Worm (Caenorhabditis elegans) whole organism, dauer: Measurements from ENCODE around the gene srz-102.

ENCODE experiments used
- unc-62 ChIP-seq: sonication (generic microtip); optimal IDR thresholded peaks from 2 replicates; lab custom pipeline; 2017; ENCODE audit warnings: missing biosample characterization, missing genetic modification reagents, missing genetic modification characterization

The srz-102 gene

DNA sequence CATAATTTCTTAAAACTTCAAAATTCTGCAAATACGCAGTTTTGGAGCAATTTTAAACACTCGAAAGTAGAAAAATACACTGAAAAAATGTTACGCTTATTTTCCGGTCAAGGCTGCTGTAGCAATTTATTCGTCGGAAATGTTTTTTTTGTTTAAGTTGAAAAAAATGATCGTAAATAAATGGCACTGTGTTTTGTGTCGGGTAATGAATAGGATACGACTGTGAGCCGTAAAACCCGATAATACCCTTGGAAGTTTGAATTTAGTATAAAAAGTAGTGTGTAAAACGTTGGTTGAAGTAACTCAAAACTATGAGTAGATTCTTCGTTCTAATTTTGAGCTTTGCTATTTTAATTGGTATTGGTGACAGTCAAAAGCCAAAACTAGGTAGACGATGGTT is 39.6 kb downstream of the srz-102 start, which contains the start of gene T25E12.14:
TSS of gene T25E12.14 (plus strand) at position 301 of the 400 bp plus-strand sequence.
- no peak for TF ChIP-seq unc-62 (GFP tag; lab: Kevin White, UChicago)

DNA sequence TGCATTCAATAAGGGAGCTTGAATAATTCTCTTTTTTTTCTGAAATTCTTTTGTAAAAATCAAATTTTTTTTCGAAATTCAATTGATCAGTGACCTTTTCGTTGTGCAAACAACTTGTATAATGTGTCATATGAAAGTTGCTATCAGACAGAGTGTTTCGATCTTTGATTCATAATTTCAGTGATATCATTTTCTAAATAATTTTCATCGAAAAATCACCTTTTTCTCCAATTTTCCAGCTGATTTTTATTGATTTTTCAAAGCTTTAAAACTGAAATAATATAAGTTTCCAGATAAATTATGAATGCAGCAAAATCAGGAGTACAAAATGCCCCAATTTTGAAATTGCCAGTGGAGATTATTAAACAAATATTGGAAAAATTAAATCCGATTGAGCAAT is 41.1 kb downstream of the srz-102 start, which contains the start of gene fbxa-127:
TSS of gene fbxa-127 (plus strand) at position 301 of the 400 bp plus-strand sequence.
- TF ChIP-seq unc-62 (GFP tag; lab: Kevin White, UChicago), result no peak

DNA sequence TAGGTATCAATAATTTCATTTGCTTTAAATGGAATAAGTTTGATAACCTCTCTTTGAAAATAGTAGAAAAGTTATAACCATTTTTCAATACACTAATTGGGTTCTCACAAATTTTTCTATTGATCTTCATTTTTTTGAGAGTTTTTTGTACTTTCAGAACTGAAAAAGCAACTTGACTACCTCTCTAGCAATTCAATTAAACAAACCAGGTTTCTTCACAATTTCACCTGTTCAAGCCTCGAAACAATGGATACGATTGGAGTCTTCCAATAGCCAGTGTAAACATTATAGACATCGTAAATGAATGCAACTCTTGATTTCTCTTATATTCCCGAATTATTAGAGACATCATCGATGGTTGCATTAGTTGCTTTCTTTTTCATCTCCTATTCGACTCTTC is 42.6 kb downstream of the srz-102 start, which contains the start of gene srz-99:
TSS of gene srz-99 (plus strand) at position 301 of the 400 bp plus-strand sequence.
- no peak for TF ChIP-seq unc-62 (GFP tag; lab: Kevin White, UChicago)

DNA sequence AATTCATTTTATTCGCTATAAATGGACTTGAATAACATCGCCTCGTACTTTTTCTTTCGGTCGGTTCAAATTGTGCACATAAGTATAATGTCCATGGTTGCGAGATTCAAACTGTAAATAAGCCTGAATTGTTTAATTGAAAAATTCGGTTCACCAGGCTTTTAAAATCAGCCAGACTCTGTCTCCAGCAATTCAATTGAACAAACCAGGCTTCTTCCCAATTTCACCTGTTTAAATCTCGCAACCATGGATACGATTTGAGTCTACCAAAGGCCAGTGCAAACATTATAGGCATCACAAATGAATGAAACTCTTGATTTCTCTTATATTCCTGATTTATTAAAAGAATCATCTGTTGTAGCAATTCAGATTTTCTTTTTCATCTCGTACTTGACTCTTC is 44.3 kb downstream of the srz-102 start, which contains the start of gene srz-100:
TSS of gene srz-100 (plus strand) at position 301 of the 400 bp plus-strand sequence.
- TF ChIP-seq unc-62 (GFP tag; lab: Kevin White, UChicago), result no peak

DNA sequence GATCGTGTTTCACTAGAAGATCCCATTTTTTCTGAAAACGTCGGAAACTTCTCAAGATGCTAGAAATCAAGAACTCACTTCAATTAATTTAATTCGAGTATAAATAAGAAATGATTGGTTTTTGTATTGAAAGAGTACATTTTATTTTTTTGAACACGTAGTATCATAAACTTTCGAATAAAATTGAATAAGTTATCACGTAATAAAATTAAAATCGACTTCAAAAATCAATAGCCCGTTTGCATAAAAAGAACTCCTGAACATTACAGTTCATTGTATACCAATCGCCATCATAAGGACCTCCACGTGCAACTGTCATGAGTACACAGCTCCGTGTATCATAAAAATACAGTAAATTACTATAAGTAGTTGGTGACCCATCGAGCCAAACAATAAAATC is 46.4 kb downstream of the srz-102 start, which contains the start of gene T25E12.16:
TSS of gene T25E12.16 (minus strand) at position 101 of the 400 bp plus-strand sequence.
- no peak for TF ChIP-seq unc-62 (GFP tag; lab: Kevin White, UChicago)

DNA sequence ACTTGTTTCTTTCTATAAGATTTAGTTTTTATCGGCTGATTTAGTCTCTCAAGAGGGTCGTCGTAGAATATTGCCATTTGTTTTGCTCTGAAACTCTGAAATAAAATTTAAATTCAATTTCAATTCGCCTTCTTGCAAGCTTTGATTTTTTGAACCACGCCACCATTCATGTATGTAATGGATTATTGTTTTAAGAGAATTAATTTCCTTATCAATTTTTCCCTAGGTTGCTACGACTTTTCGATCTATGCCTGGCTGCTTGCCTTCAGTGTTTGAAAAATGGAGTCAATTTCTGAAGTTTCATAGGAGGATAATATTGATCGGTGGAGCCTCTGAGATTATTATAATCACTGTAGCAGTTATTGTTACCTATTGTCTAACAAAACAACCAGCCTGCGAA is 48.2 kb downstream of the srz-102 start, which contains the start of the genes clec-38 and clec-34:
TSS of gene clec-38 (minus strand) at position 101 of the 400 bp plus-strand sequence.
TSS of gene clec-34 (plus strand) at position 248 of the 400 bp plus-strand sequence.
- no peak for TF ChIP-seq unc-62 (GFP tag; lab: Kevin White, UChicago)

DNA sequence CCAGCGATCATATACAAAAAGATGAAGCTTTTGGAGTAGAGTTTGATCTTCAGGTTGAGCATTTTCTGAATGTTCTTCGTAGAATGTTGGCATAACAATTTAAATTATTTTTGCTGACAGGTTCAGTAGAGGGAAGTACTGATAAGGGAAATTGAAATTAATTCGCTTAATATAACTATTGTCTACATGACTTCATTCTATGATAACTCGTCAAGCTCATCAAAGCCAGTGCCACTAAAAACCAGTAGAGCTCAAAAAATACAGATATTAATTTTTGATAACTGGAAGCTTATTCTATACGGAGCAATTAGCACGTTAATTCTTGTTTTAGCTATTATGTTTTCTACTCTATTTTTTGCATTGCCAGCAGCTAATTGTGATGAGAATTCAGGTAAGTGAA is 51.8 kb downstream of the srz-102 start, which contains the start of the genes clec-29 and clec-39:
TSS of gene clec-29 (minus strand) at position 101 of the 400 bp plus-strand sequence.
TSS of gene clec-39 (plus strand) at position 169 of the 400 bp plus-strand sequence.
- no peak for TF ChIP-seq unc-62 (GFP tag; lab: Kevin White, UChicago)
